In genomic region chr3L:3543525-3543971, dm6 we compare ENCODE assay signal across 1 fruit fly cellular context.
TF ChIP-seq lines count a peak whose summit lies in the region.

No protein-coding gene starts in this region.

TF ChIP-seq in whole organism, embryonic, 481 proteins besides CTCF, POLR2A, EP300 and RAD21 (continued from another document and continues in another):
- TF ChIP-seq CG13894 (tag; optimal IDR thresholded peaks at IDR 0.05; lab: Kevin White, UChicago) (no peak), Nf-YC (tag; optimal IDR thresholded peaks at IDR 0.05; lab: Kevin White, UChicago) (peak; percentile 37), h (optimal IDR thresholded peaks at IDR 0.05; lab: Kevin White, UChicago) (no peak), aop (GFP tag; IDR thresholded peaks at IDR 0.05; lab: Robert Waterston, UW) (no peak), rib (GFP tag; IDR thresholded peaks at IDR 0.05; lab: Robert Waterston, UW) (no peak; the same call in 1 of the 2 replicates), CG15514 (GFP tag; optimal IDR thresholded peaks at IDR 0.05; lab: Kevin White, UChicago) (peak; percentile 64), emc (GFP tag; optimal IDR thresholded peaks at IDR 0.05; lab: Kevin White, UChicago) (no peak), Eip74EF (GFP tag; optimal IDR thresholded peaks at IDR 0.05; lab: Kevin White, UChicago) (no peak), Abd-B (GFP tag; optimal IDR thresholded peaks at IDR 0.05; lab: Kevin White, UChicago) (no peak), Camta (GFP tag; optimal IDR thresholded peaks at IDR 0.05; lab: Kevin White, UChicago) (peak; percentile 8), Pdp1 (GFP tag; optimal IDR thresholded peaks at IDR 0.05; lab: Kevin White, UChicago) (no peak), Lpt (GFP tag; optimal IDR thresholded peaks at IDR 0.05; lab: Kevin White, UChicago) (no peak), Bteb2 (GFP tag; optimal IDR thresholded peaks at IDR 0.05; lab: Kevin White, UChicago) (no peak), pfk (GFP tag; optimal IDR thresholded peaks at IDR 0.05; lab: Kevin White, UChicago) (no peak), ATbp (GFP tag; optimal IDR thresholded peaks at IDR 0.05; lab: Kevin White, UChicago) (peak; percentile 58), Nf-YA (GFP tag; IDR thresholded peaks at IDR 0.05; lab: Robert Waterston, UW) (0 out of 2 replicates have a peak, but pooled peaks have one; percentile 16), crp (GFP tag; optimal IDR thresholded peaks at IDR 0.05; lab: Kevin White, UChicago) (no peak), NK7.1 (GFP tag; optimal IDR thresholded peaks at IDR 0.05; lab: Kevin White, UChicago) (no peak), CG6813 (GFP tag; optimal IDR thresholded peaks at IDR 0.05; lab: Kevin White, UChicago) (peak; percentile 78), nerfin-2 (GFP tag; IDR thresholded peaks at IDR 0.05; lab: Robert Waterston, UW; ENCODE audit: partially characterized antibody) (no peak), dmrt99B (tag; optimal IDR thresholded peaks at IDR 0.05; lab: Kevin White, UChicago) (no peak), CG10431 (GFP tag; optimal IDR thresholded peaks at IDR 0.05; lab: Kevin White, UChicago) (no peak), HLHmδ (GFP tag; optimal IDR thresholded peaks at IDR 0.05; lab: Kevin White, UChicago) (peak; percentile 80), CG17385 (GFP tag; optimal IDR thresholded peaks at IDR 0.05; lab: Kevin White, UChicago) (no peak), p53 (GFP tag; optimal IDR thresholded peaks at IDR 0.05; lab: Kevin White, UChicago) (no peak), caup (GFP tag; optimal IDR thresholded peaks at IDR 0.05; lab: Kevin White, UChicago; ENCODE audit: severe bottlenecking) (peak; percentile 79), CG11695 (GFP tag; IDR thresholded peaks at IDR 0.05; lab: Robert Waterston, UW) (peak; percentile 61; the same call in 2 of the 3 replicates), Hand (GFP tag; optimal IDR thresholded peaks at IDR 0.05; lab: Kevin White, UChicago) (no peak), CkIIα-i1 (GFP tag; IDR thresholded peaks at IDR 0.05; lab: Robert Waterston, UW) (no peak), pho (GFP tag; optimal IDR thresholded peaks at IDR 0.05; lab: Kevin White, UChicago) (no peak), pan (optimal IDR thresholded peaks at IDR 0.05; lab: Kevin White, UChicago) (no peak), pan (GFP tag; optimal IDR thresholded peaks at IDR 0.05 in 1 of 2, IDR thresholded peaks at IDR 0.05 in 1 of 2) (no peak), stwl (tag; optimal IDR thresholded peaks at IDR 0.05; lab: Kevin White, UChicago) (peak; percentile 50), CG15011 (GFP tag; optimal IDR thresholded peaks at IDR 0.05; lab: Kevin White, UChicago) (peak; percentile 58), CHES-1-like (GFP tag; optimal IDR thresholded peaks at IDR 0.05; lab: Kevin White, UChicago) (no peak), CG8089 (GFP tag; optimal IDR thresholded peaks at IDR 0.05; lab: Kevin White, UChicago) (no peak), CG32532 (GFP tag; IDR thresholded peaks at IDR 0.05; lab: Robert Waterston, UW) (no peak), Tbp (GFP tag; optimal IDR thresholded peaks at IDR 0.05; lab: Kevin White, UChicago) (no peak), ham (GFP tag; IDR thresholded peaks at IDR 0.05; lab: Robert Waterston, UW) (no peak), CG8290 (GFP tag; optimal IDR thresholded peaks at IDR 0.05; lab: Kevin White, UChicago) (no peak), CG8290 (tag; optimal IDR thresholded peaks at IDR 0.05; lab: Kevin White, UChicago) (peak in 1 of 2 experiments; percentile 56), YL-1 (GFP tag; optimal IDR thresholded peaks at IDR 0.05; lab: Kevin White, UChicago) (no peak), dimm (GFP tag; IDR thresholded peaks at IDR 0.05; lab: Robert Waterston, UW) (no peak), pnt (GFP tag; optimal IDR thresholded peaks at IDR 0.05; lab: Kevin White, UChicago) (no peak), CoRest (tag; optimal IDR thresholded peaks at IDR 0.05; lab: Kevin White, UChicago) (no peak), CG2199 (GFP tag; IDR thresholded peaks at IDR 0.05; lab: Robert Waterston, UW) (peak; percentile 84), Dll (GFP tag; IDR thresholded peaks at IDR 0.05; lab: Robert Waterston, UW; ENCODE audit: partially characterized antibody) (no peak), CG8388 (GFP tag; optimal IDR thresholded peaks at IDR 0.05; lab: Kevin White, UChicago) (no peak), ash1 (GFP tag; optimal IDR thresholded peaks at IDR 0.05; lab: Kevin White, UChicago) (no peak), CG9876 (GFP tag; optimal IDR thresholded peaks at IDR 0.05; lab: Kevin White, UChicago) (no peak), ftz-f1 (GFP tag; optimal IDR thresholded peaks at IDR 0.05; lab: Kevin White, UChicago) (no peak), CG7357 (GFP tag; IDR thresholded peaks at IDR 0.05; lab: Robert Waterston, UW) (no peak), nmo (GFP tag; optimal IDR thresholded peaks at IDR 0.05; lab: Kevin White, UChicago) (no peak), slou (GFP tag; optimal IDR thresholded peaks at IDR 0.05; lab: Kevin White, UChicago) (no peak), tx (GFP tag; optimal IDR thresholded peaks at IDR 0.05; lab: Kevin White, UChicago) (no peak), klu (GFP tag; IDR thresholded peaks at IDR 0.05; lab: Robert Waterston, UW) (no peak), C15 (GFP tag; IDR thresholded peaks at IDR 0.05; lab: Robert Waterston, UW) (0 out of 3 replicates have a peak, but pooled peaks have one; percentile 7), ttk (GFP tag; IDR thresholded peaks at IDR 0.05; lab: Robert Waterston, UW) (no peak), Atf-2 (GFP tag; optimal IDR thresholded peaks at IDR 0.05; lab: Kevin White, UChicago) (no peak), CG10462 (GFP tag; optimal IDR thresholded peaks at IDR 0.05; lab: Kevin White, UChicago) (no peak), Hr39 (optimal IDR thresholded peaks at IDR 0.05; lab: Kevin White, UChicago) (no peak), CG17328 (GFP tag; IDR thresholded peaks at IDR 0.05; lab: Robert Waterston, UW) (no peak), yki (optimal IDR thresholded peaks at IDR 0.05; lab: Kevin White, UChicago) (no peak), CG13775 (GFP tag; optimal IDR thresholded peaks at IDR 0.05; lab: Kevin White, UChicago) (no peak), H2.0 (GFP tag; IDR thresholded peaks at IDR 0.05; lab: Robert Waterston, UW) (no peak), zf30C (GFP tag; optimal IDR thresholded peaks at IDR 0.05; lab: Kevin White, UChicago) (no peak), Adf1 (GFP tag; IDR thresholded peaks at IDR 0.05; lab: Robert Waterston, UW) (peak; percentile 82), sna (GFP tag; IDR thresholded peaks at IDR 0.05; lab: Robert Waterston, UW; ENCODE audit: partially characterized antibody) (0 out of 2 replicates have a peak, but pooled peaks have one; percentile 31), CG1603 (tag; optimal IDR thresholded peaks at IDR 0.05; lab: Kevin White, UChicago) (peak; percentile 47), esg (GFP tag; conservative IDR thresholded peaks at IDR 0.05; lab: Robert Waterston, UW) (no peak), lilli (GFP tag; optimal IDR thresholded peaks at IDR 0.05; lab: Kevin White, UChicago) (no peak), CG8765 (GFP tag; IDR thresholded peaks at IDR 0.05; lab: Robert Waterston, UW) (no peak), CG2129 (GFP tag; IDR thresholded peaks at IDR 0.05; lab: Robert Waterston, UW; ENCODE audit: partially characterized antibody) (no peak), grau (tag; optimal IDR thresholded peaks at IDR 0.05; lab: Kevin White, UChicago) (no peak), dati (GFP tag; IDR thresholded peaks at IDR 0.05; lab: Robert Waterston, UW) (no peak), Taf1 (GFP tag; IDR thresholded peaks at IDR 0.05; lab: Robert Waterston, UW) (no peak), unc-4 (GFP tag; IDR thresholded peaks at IDR 0.05; lab: Robert Waterston, UW; ENCODE audit: partially characterized antibody) (0 out of 2 replicates have a peak, but pooled peaks have one; percentile 19), CG7745 (tag; optimal IDR thresholded peaks at IDR 0.05; lab: Kevin White, UChicago) (no peak), CG6689 (GFP tag; IDR thresholded peaks at IDR 0.05; lab: Robert Waterston, UW) (no peak), CrebB (tag; optimal IDR thresholded peaks at IDR 0.05; lab: Kevin White, UChicago) (no peak), gem (tag; optimal IDR thresholded peaks at IDR 0.05; lab: Kevin White, UChicago) (peak; percentile 52), Neu2 (GFP tag; optimal IDR thresholded peaks at IDR 0.05; lab: Kevin White, UChicago; ENCODE audit: borderline replicate concordance) (no peak), CG1832 (GFP tag; optimal IDR thresholded peaks at IDR 0.05; lab: Kevin White, UChicago) (peak; percentile 84), zfh2 (GFP tag; optimal IDR thresholded peaks at IDR 0.05; lab: Kevin White, UChicago) (no peak), CG10565 (GFP tag; optimal IDR thresholded peaks at IDR 0.05; lab: Kevin White, UChicago) (no peak), Xbp1 (GFP tag; optimal IDR thresholded peaks at IDR 0.05; lab: Kevin White, UChicago) (no peak), ase (GFP tag; IDR thresholded peaks at IDR 0.05; lab: Robert Waterston, UW) (no peak), tap (tag; optimal IDR thresholded peaks at IDR 0.05; lab: Kevin White, UChicago) (peak; percentile 26), btn (GFP tag; optimal IDR thresholded peaks at IDR 0.05; lab: Kevin White, UChicago) (no peak), Hr51 (GFP tag; optimal IDR thresholded peaks at IDR 0.05; lab: Kevin White, UChicago) (no peak), CG10979 (tag; optimal IDR thresholded peaks at IDR 0.05; lab: Kevin White, UChicago) (peak; percentile 29), sc (optimal IDR thresholded peaks at IDR 0.05; lab: Kevin White, UChicago) (no peak), sc (GFP tag; optimal IDR thresholded peaks at IDR 0.05; lab: Kevin White, UChicago) (peak; percentile 39), CG18619 (GFP tag; optimal IDR thresholded peaks at IDR 0.05; lab: Kevin White, UChicago) (no peak), lab (GFP tag; optimal IDR thresholded peaks at IDR 0.05; lab: Kevin White, UChicago) (peak; percentile 68), knrl (GFP tag; IDR thresholded peaks at IDR 0.05; lab: Robert Waterston, UW; ENCODE audit: partially characterized antibody) (peak; percentile 41; the same call in 1 of the 3 replicates), Fer3 (tag; optimal IDR thresholded peaks at IDR 0.05; lab: Kevin White, UChicago) (peak; percentile 40), CG11093 (GFP tag; IDR thresholded peaks at IDR 0.05; lab: Robert Waterston, UW) (no peak), Kr (GFP tag; optimal IDR thresholded peaks at IDR 0.05; lab: Kevin White, UChicago) (no peak), CG2116 (GFP tag; optimal IDR thresholded peaks at IDR 0.05; lab: Kevin White, UChicago) (no peak), CG3838 (GFP tag; optimal IDR thresholded peaks at IDR 0.05; lab: Kevin White, UChicago) (no peak), CG7556 (GFP tag; optimal IDR thresholded peaks at IDR 0.05; lab: Kevin White, UChicago) (no peak), Nf-YB (GFP tag; optimal IDR thresholded peaks at IDR 0.05; lab: Kevin White, UChicago) (no peak), HmgZ (tag; optimal IDR thresholded peaks at IDR 0.05; lab: Kevin White, UChicago) (no peak), CG18764 (GFP tag; optimal IDR thresholded peaks at IDR 0.05; lab: Kevin White, UChicago) (no peak), pb (GFP tag; optimal IDR thresholded peaks at IDR 0.05; lab: Kevin White, UChicago) (no peak), ap (GFP tag; IDR thresholded peaks at IDR 0.05; lab: Robert Waterston, UW) (no peak), CG3847 (GFP tag; IDR thresholded peaks at IDR 0.05; lab: Robert Waterston, UW) (no peak), CG5953 (GFP tag; IDR thresholded peaks at IDR 0.05; lab: Robert Waterston, UW) (no peak), CG13287 (GFP tag; IDR thresholded peaks at IDR 0.05; lab: Robert Waterston, UW; ENCODE audit: partially characterized antibody) (no peak; the same call in 1 of the 2 replicates), CG7987 (GFP tag; optimal IDR thresholded peaks at IDR 0.05; lab: Kevin White, UChicago) (peak; percentile 26), CG6254 (GFP tag; optimal IDR thresholded peaks at IDR 0.05; lab: Kevin White, UChicago) (peak; percentile 70), pum (GFP tag; optimal IDR thresholded peaks at IDR 0.05; lab: Kevin White, UChicago) (no peak), Sox100B (GFP tag; optimal IDR thresholded peaks at IDR 0.05; lab: Kevin White, UChicago) (peak; percentile 58), CG10366 (GFP tag; IDR thresholded peaks at IDR 0.05; lab: Robert Waterston, UW) (no peak), sisA (GFP tag; IDR thresholded peaks at IDR 0.05; lab: Robert Waterston, UW) (no peak), CG10267 (tag; optimal IDR thresholded peaks at IDR 0.05; lab: Kevin White, UChicago) (no peak), Ravus (GFP tag; IDR thresholded peaks at IDR 0.05; lab: Robert Waterston, UW) (no peak), Vsx1 (GFP tag; optimal IDR thresholded peaks at IDR 0.05; lab: Kevin White, UChicago) (peak; percentile 70), org-1 (GFP tag; optimal IDR thresholded peaks at IDR 0.05; lab: Kevin White, UChicago) (no peak), GATAe (GFP tag; conservative IDR thresholded peaks at IDR 0.05; lab: Robert Waterston, UW) (no peak), peb (GFP tag; IDR thresholded peaks at IDR 0.05; lab: Robert Waterston, UW) (no peak), seq (GFP tag; IDR thresholded peaks at IDR 0.05; lab: Robert Waterston, UW) (0 out of 2 replicates have a peak, but pooled peaks have one; percentile 7), sd (tag; optimal IDR thresholded peaks at IDR 0.05; lab: Kevin White, UChicago) (peak; percentile 46), CG18599 (GFP tag; optimal IDR thresholded peaks at IDR 0.05; lab: Kevin White, UChicago) (peak; percentile 58), Side (GFP tag; optimal IDR thresholded peaks at IDR 0.05; lab: Kevin White, UChicago) (no peak), CG17912 (GFP tag; optimal IDR thresholded peaks at IDR 0.05; lab: Kevin White, UChicago) (no peak), Max (GFP tag; optimal IDR thresholded peaks at IDR 0.05; lab: Kevin White, UChicago) (no peak), CG4360 (GFP tag; IDR thresholded peaks at IDR 0.05; lab: Robert Waterston, UW) (peak; percentile 70; the same call in 1 of the 2 replicates), CG4424 (GFP tag; optimal IDR thresholded peaks at IDR 0.05; lab: Kevin White, UChicago) (no peak), CG12236 (GFP tag; optimal IDR thresholded peaks at IDR 0.05; lab: Kevin White, UChicago) (no peak), E2f2 (GFP tag; IDR thresholded peaks at IDR 0.05; lab: Robert Waterston, UW) (0 out of 2 replicates have a peak, but pooled peaks have one; percentile 21), fd102C (GFP tag; optimal IDR thresholded peaks at IDR 0.05; lab: Kevin White, UChicago) (no peak), Dad (GFP tag; optimal IDR thresholded peaks at IDR 0.05; lab: Kevin White, UChicago) (no peak), Dref (GFP tag; IDR thresholded peaks at IDR 0.05; lab: Robert Waterston, UW) (no peak), CG1792 (GFP tag; optimal IDR thresholded peaks at IDR 0.05; lab: Kevin White, UChicago) (no peak)
